Worm (Caenorhabditis elegans) whole organism, L4 larva: ENCODE data around the gene F01D5.7.
A peak's percentile ranks its signal among the peaks of the same experiment; 100 is the strongest.

Experiments
- D1046.2 ChIP-seq: fragments of 200-800 bp; sonication (Bioruptor generic); IDR thresholded peaks from 2 replicates; pipeline ENCODE4 v1.3.6; 2022; ENCODE audit warnings: missing genetic modification characterization, missing compliant biosample characterization
- F37D6.2 ChIP-seq: sonication (generic microtip); optimal IDR thresholded peaks from 2 replicates; lab custom pipeline; 2016; ENCODE audit warnings: mild to moderate bottlenecking, missing genetic modification characterization, missing compliant biosample characterization
- F44E2.7 ChIP-seq: fragments of 200-800 bp; sonication (Bioruptor generic); IDR thresholded peaks from 2 replicates; pipeline ENCODE4 v2.1.2; 2022; ENCODE audit warnings: missing genetic modification characterization, missing compliant biosample characterization
- Y105C5A.15 ChIP-seq: fragments of 200-800 bp; sonication (Bioruptor generic); IDR thresholded peaks from 2 replicates; pipeline ENCODE4 v1.3.6; 2022; ENCODE audit warnings: missing genetic modification characterization, missing compliant biosample characterization
- aha-1 ChIP-seq: fragments of 150-350 bp; peaks from one replicate; lab custom pipeline; 2014; ENCODE audit warnings: missing biosample characterization, missing genetic modification characterization
- arid-1 ChIP-seq: fragments of 200-800 bp; sonication (Bioruptor generic); conservative IDR thresholded peaks from 2 replicates; pipeline ENCODE4 v1.3.6; 2022; ENCODE audit warnings: missing genetic modification reagents, missing genetic modification characterization, missing compliant biosample characterization
- ceh-20 ChIP-seq: fragments of 200-800 bp; sonication (Bioruptor generic); IDR thresholded peaks from 2 replicates; pipeline ENCODE4 v1.3.6; 2022; ENCODE audit warnings: missing genetic modification reagents, missing genetic modification characterization, missing compliant biosample characterization
- ceh-32 ChIP-seq: sonication (generic microtip); optimal IDR thresholded peaks from 2 replicates; lab custom pipeline; 2016; ENCODE audit warnings: mild to moderate bottlenecking, missing genetic modification characterization, missing compliant biosample characterization; ENCODE audit not compliant: poor library complexity
- ceh-62 ChIP-seq: sonication (generic microtip); optimal IDR thresholded peaks from 2 replicates; lab custom pipeline; 2017; ENCODE audit warnings: missing biosample characterization, missing genetic modification characterization
- cey-2 ChIP-seq: sonication (generic microtip); optimal IDR thresholded peaks from 3 replicates; lab custom pipeline; 2017; ENCODE audit warnings: missing genetic modification characterization, mild to moderate bottlenecking, missing compliant biosample characterization, antibody characterized with exemption, borderline replicate concordance; ENCODE audit not compliant: insufficient read depth
- ctbp-1 ChIP-seq: fragments of 200-800 bp; sonication (Bioruptor generic); IDR thresholded peaks from 2 replicates; pipeline ENCODE4 v1.3.6; 2022; ENCODE audit warnings: missing genetic modification reagents, missing genetic modification characterization, missing compliant biosample characterization
- daf-16 ChIP-seq, 3 experiments: sonication (generic microtip); optimal IDR thresholded peaks; 2 replicates each; lab custom pipeline; 2016 to 2017; ENCODE audit warnings: missing genetic modification characterization in 3 of 3, missing genetic modification reagents in 3 of 3, mild to moderate bottlenecking in 2 of 3, missing compliant biosample characterization in 2 of 3, missing biosample characterization in 1 of 3, moderate library complexity in 1 of 3
- duxl-1 ChIP-seq: sonication (generic microtip); optimal IDR thresholded peaks from 2 replicates; lab custom pipeline; 2016; ENCODE audit warnings: mild to moderate bottlenecking, missing genetic modification characterization, moderate library complexity, missing compliant biosample characterization; ENCODE audit not compliant: poor library complexity
- dve-1 ChIP-seq: sonication (generic microtip); optimal IDR thresholded peaks from 2 replicates; lab custom pipeline; 2017; ENCODE audit warnings: antibody characterized with exemption, mild to moderate bottlenecking, missing genetic modification characterization, missing compliant biosample characterization; ENCODE audit not compliant: insufficient read depth
- egl-43 ChIP-seq: fragments of 200-800 bp; sonication (Bioruptor generic); IDR thresholded peaks from 2 replicates; pipeline ENCODE4 v1.3.6; 2022; ENCODE audit warnings: missing genetic modification reagents, missing genetic modification characterization, missing compliant biosample characterization
- gei-8 ChIP-seq: fragments of 200-800 bp; sonication (Bioruptor generic); optimal IDR thresholded peaks from 2 replicates; lab custom pipeline; 2018; ENCODE audit warnings: mild to moderate bottlenecking, missing genetic modification characterization, missing compliant biosample characterization
- hlh-11 ChIP-seq: fragments of 200-800 bp; sonication (Bioruptor generic); optimal IDR thresholded peaks from 2 replicates; lab custom pipeline; 2018; ENCODE audit warnings: mild to moderate bottlenecking, missing genetic modification characterization, missing compliant biosample characterization
- hlh-30 ChIP-seq: sonication (generic microtip); optimal IDR thresholded peaks from 2 replicates; lab custom pipeline; 2017; ENCODE audit warnings: antibody characterized with exemption, mild to moderate bottlenecking, missing genetic modification characterization, missing compliant biosample characterization; ENCODE audit not compliant: insufficient read depth
- jun-1 ChIP-seq: fragments of 150-350 bp; optimal IDR thresholded peaks from 2 replicates; lab custom pipeline; 2014; ENCODE audit warnings: missing biosample characterization, missing genetic modification reagents, missing genetic modification characterization
- lin-1 ChIP-seq: fragments of 200-800 bp; sonication (Bioruptor generic); IDR thresholded peaks from 2 replicates; pipeline ENCODE4 v1.3.6; 2022; ENCODE audit warnings: missing genetic modification reagents, missing genetic modification characterization, missing compliant biosample characterization
- lin-13 ChIP-seq: fragments of 150-350 bp; optimal IDR thresholded peaks from 2 replicates; lab custom pipeline; 2014; ENCODE audit warnings: missing biosample characterization, missing genetic modification reagents, missing genetic modification characterization
- lin-29 ChIP-seq: fragments of 200-800 bp; sonication (Bioruptor generic); IDR thresholded peaks from 2 replicates; pipeline ENCODE4 v1.3.6; 2022; ENCODE audit warnings: missing genetic modification reagents, missing genetic modification characterization, missing compliant biosample characterization
- lin-39 ChIP-seq: fragments of 150-350 bp; optimal IDR thresholded peaks from 2 replicates; lab custom pipeline; 2014; ENCODE audit warnings: missing biosample characterization, missing genetic modification reagents, missing genetic modification characterization
- lsy-2 ChIP-seq, 2 experiments: fragments of 150-350 bp in 1 of 2; sonication (generic microtip) in 1 of 2; optimal IDR thresholded peaks; 2 replicates each; lab custom pipeline; 2014 to 2017; ENCODE audit warnings: missing biosample characterization in 2 of 2, missing genetic modification characterization in 2 of 2
- mdl-1 ChIP-seq, 2 experiments: fragments of 150-350 bp in 1 of 2; sonication (generic microtip) in 1 of 2; optimal IDR thresholded peaks; 2 replicates each; lab custom pipeline; 2014 to 2017; ENCODE audit warnings: missing biosample characterization in 2 of 2, missing genetic modification characterization in 2 of 2
- mep-1 ChIP-seq: fragments of 150-350 bp; sonication (generic microtip); optimal IDR thresholded peaks from 3 replicates; lab custom pipeline; 2014; ENCODE audit warnings: missing biosample characterization, missing genetic modification characterization
- mxl-2 ChIP-seq: fragments of 200-800 bp; sonication (Bioruptor generic); conservative IDR thresholded peaks from 2 replicates; pipeline ENCODE4 v1.3.6; 2022; ENCODE audit warnings: missing genetic modification reagents, missing genetic modification characterization, missing compliant biosample characterization
- mxl-3 ChIP-seq: fragments of 200-800 bp; sonication (Bioruptor generic); optimal IDR thresholded peaks from 2 replicates; lab custom pipeline; 2018; ENCODE audit warnings: mild to moderate bottlenecking, missing genetic modification characterization, missing compliant biosample characterization
- nhr-102 ChIP-seq: sonication (generic microtip); optimal IDR thresholded peaks from 2 replicates; lab custom pipeline; 2016; ENCODE audit warnings: mild to moderate bottlenecking, missing genetic modification characterization, moderate library complexity, missing compliant biosample characterization
- nhr-11 ChIP-seq: fragments of 150-350 bp; optimal IDR thresholded peaks from 2 replicates; lab custom pipeline; 2014; ENCODE audit warnings: missing biosample characterization, missing genetic modification characterization
- nhr-237 ChIP-seq: sonication (generic microtip); optimal IDR thresholded peaks from 2 replicates; lab custom pipeline; 2017; ENCODE audit warnings: missing biosample characterization, missing genetic modification characterization
- nhr-25 ChIP-seq: sonication (generic microtip); optimal IDR thresholded peaks from 2 replicates; lab custom pipeline; 2017; ENCODE audit warnings: missing genetic modification characterization, mild to moderate bottlenecking, missing compliant biosample characterization, antibody characterized with exemption, moderate library complexity, borderline replicate concordance; ENCODE audit not compliant: insufficient read depth
- nhr-41 ChIP-seq: fragments of 200-800 bp; sonication (Bioruptor generic); IDR thresholded peaks from 2 replicates; pipeline ENCODE4 v1.3.6; 2022; ENCODE audit warnings: missing genetic modification reagents, missing genetic modification characterization, missing compliant biosample characterization
- nhr-48 ChIP-seq: sonication (generic microtip); optimal IDR thresholded peaks from 2 replicates; lab custom pipeline; 2016; ENCODE audit warnings: mild to moderate bottlenecking, missing genetic modification characterization, missing compliant biosample characterization
- nhr-6 ChIP-seq: fragments of 150-350 bp; optimal IDR thresholded peaks from 2 replicates; lab custom pipeline; 2014; ENCODE audit warnings: missing biosample characterization, missing genetic modification characterization
- nhr-76 ChIP-seq: fragments of 150-350 bp; optimal IDR thresholded peaks from 2 replicates; lab custom pipeline; 2014; ENCODE audit warnings: missing biosample characterization, missing genetic modification characterization
- pha-4 ChIP-seq, 2 experiments: fragments of 150-350 bp in 1 of 2; fragments of 200-800 bp in 1 of 2; sonication (Bioruptor generic) in 1 of 2; IDR thresholded peaks in 1 of 2; optimal IDR thresholded peaks in 1 of 2; 2 replicates each; pipeline versions ENCODE4 v1.3.6 to Lab custom; 2014 to 2022; ENCODE audit warnings: missing genetic modification characterization in 2 of 2, missing genetic modification reagents in 2 of 2, missing biosample characterization in 1 of 2, missing compliant biosample characterization in 1 of 2
- set-16 ChIP-seq: fragments of 200-800 bp; sonication (Bioruptor generic); IDR thresholded peaks from 2 replicates; pipeline ENCODE4 v1.3.6; 2022; ENCODE audit warnings: missing genetic modification reagents, missing genetic modification characterization, missing compliant biosample characterization
- snpc-1.2 ChIP-seq: fragments of 200-800 bp; sonication (Bioruptor generic); IDR thresholded peaks from 2 replicates; pipeline ENCODE4 v1.3.6; 2022; ENCODE audit warnings: missing genetic modification reagents, missing genetic modification characterization, missing compliant biosample characterization
- unc-39 ChIP-seq: sonication (generic microtip); optimal IDR thresholded peaks from 2 replicates; lab custom pipeline; 2017; ENCODE audit warnings: missing biosample characterization, missing genetic modification characterization
- zfp-3 ChIP-seq: fragments of 200-800 bp; sonication (Bioruptor generic); conservative IDR thresholded peaks from 2 replicates; pipeline ENCODE4 v1.3.6; 2022; ENCODE audit warnings: missing genetic modification reagents, missing genetic modification characterization, missing compliant biosample characterization
- zip-11 ChIP-seq: fragments of 200-800 bp; sonication (Bioruptor generic); IDR thresholded peaks from 2 replicates; pipeline ENCODE4 v1.3.6; 2022; ENCODE audit warnings: missing genetic modification characterization, missing compliant biosample characterization
- zip-2 ChIP-seq: fragments of 150-350 bp; optimal IDR thresholded peaks from 2 replicates; lab custom pipeline; 2014; ENCODE audit warnings: missing biosample characterization, missing genetic modification characterization

The F01D5.7 gene

ce11 chrII:14040204-14040842 lies 31.9 kb downstream of the F01D5.7 start (continued):
- TF ChIP-seq F37D6.2 (tag; lab: Kevin White, UChicago) (peak; percentile 91), mep-1 (tag; lab: Kevin White, UChicago) (peak; percentile 96), F44E2.7 (GFP tag; lab: Robert Waterston, UW) (no peak), lin-29 (GFP tag; lab: Robert Waterston, UW) (peak; percentile 61), arid-1 (peak; percentile 22; the same call in 1 of the 2 replicates), jun-1 (tag; lab: Kevin White, UChicago) (peak; percentile 83), nhr-76 (no peak), ceh-32 (tag; lab: Kevin White, UChicago) (peak; percentile 61), lin-1 (GFP tag; lab: Robert Waterston, UW) (peak; percentile 78), zfp-3 (GFP tag; lab: Robert Waterston, UW) (no peak), nhr-25 (peak; percentile 72), Y105C5A.15 (GFP tag; lab: Robert Waterston, UW) (no peak)

DNA sequence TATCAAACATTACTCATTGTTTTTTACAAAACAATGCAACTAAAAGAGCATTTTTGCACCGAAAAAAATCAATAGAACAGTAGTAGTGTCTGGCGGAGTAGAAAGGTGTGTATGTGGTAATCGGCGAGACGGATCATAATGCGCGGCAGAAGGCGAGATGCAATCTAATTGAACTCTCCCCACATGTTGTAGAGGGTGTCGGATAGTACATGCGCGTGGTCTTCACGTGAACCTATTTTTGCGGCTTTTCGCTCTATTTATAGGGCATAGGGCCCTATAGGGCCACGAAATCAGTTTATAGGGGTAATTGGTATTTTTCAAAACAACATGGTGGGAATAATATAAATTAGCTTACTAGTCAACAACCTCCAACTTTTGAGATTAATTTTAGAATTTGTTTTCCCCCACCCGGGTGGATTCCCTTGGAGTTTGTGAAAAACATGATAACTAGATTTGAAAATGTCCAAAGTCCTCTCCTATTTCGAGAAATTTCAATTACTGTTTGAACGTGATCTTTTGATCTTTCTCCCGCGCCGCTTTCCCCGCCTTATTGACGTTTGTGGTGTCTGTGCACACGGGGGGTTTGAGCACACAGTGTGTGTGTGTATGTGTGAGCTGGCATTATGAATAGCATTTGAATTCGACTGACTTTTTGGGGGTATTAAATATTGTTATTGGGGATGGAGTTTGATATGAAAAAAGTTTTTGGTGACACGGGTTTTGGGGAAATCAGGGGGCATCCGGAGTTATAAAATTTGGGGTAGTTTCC lies 34.6 kb downstream of the F01D5.7 start:
- TF ChIP-seq zip-11 (GFP tag; lab: Robert Waterston, UW): no peak
- peak; percentile 44 for TF ChIP-seq mep-1 (tag; lab: Kevin White, UChicago)
- no peak for TF ChIP-seq egl-43 (GFP tag; lab: Robert Waterston, UW)
- no peak for TF ChIP-seq mdl-1 (tag; optimal IDR thresholded peaks at IDR 0.05; lab: Kevin White, UChicago)
- no peak for TF ChIP-seq nhr-11 (tag; lab: Kevin White, UChicago)
- TF ChIP-seq snpc-1.2 (GFP tag; lab: Robert Waterston, UW): no peak
- no peak for TF ChIP-seq zip-2 (tag; lab: Kevin White, UChicago)
- no peak for TF ChIP-seq duxl-1 (tag; lab: Kevin White, UChicago)
- no peak for TF ChIP-seq cey-2 (tag; lab: Kevin White, UChicago)
- TF ChIP-seq mxl-3: peak; percentile 61
- 0 out of 2 replicates have a peak, but pooled peaks have one; percentile 6 for TF ChIP-seq arid-1
- no peak for TF ChIP-seq ctbp-1
- no peak for TF ChIP-seq nhr-76
- TF ChIP-seq zfp-3 (GFP tag; lab: Robert Waterston, UW): no peak
- no peak for TF ChIP-seq unc-39 (tag; lab: Kevin White, UChicago)
- no peak for TF ChIP-seq D1046.2
- peak; percentile 86 for TF ChIP-seq dve-1
- peak; percentile 51 for TF ChIP-seq nhr-102
- no peak for TF ChIP-seq pha-4 (GFP tag; IDR thresholded peaks at IDR 0.05; lab: Robert Waterston, UW)
- no peak for TF ChIP-seq pha-4 (tag; optimal IDR thresholded peaks at IDR 0.05; lab: Kevin White, UChicago)
- TF ChIP-seq aha-1: peak; percentile 79
- no peak for TF ChIP-seq daf-16 (GFP tag; optimal IDR thresholded peaks at IDR 0.05; lab: Kevin White, UChicago)
- TF ChIP-seq daf-16 (tag; optimal IDR thresholded peaks at IDR 0.05; lab: Kevin White, UChicago): peak; percentile 89
- peak; percentile 47 for TF ChIP-seq nhr-6
- TF ChIP-seq lin-39: no peak
- peak; percentile 54; the same call in 1 of the 2 replicates for TF ChIP-seq mxl-2
- TF ChIP-seq set-16 (GFP tag; lab: Robert Waterston, UW): no peak
- no peak for TF ChIP-seq lin-29 (GFP tag; lab: Robert Waterston, UW)
- TF ChIP-seq hlh-11 (tag; lab: Kevin White, UChicago): peak; percentile 55
- TF ChIP-seq ceh-20 (GFP tag; lab: Robert Waterston, UW): no peak
- TF ChIP-seq F44E2.7 (GFP tag; lab: Robert Waterston, UW): no peak
- no peak for TF ChIP-seq gei-8
- TF ChIP-seq lsy-2 (tag; optimal IDR thresholded peaks at IDR 0.05; lab: Kevin White, UChicago): peak in 1 of 2 experiments; percentile 12
- no peak for TF ChIP-seq ceh-62 (tag; lab: Kevin White, UChicago)
- TF ChIP-seq nhr-48 (tag; lab: Kevin White, UChicago): peak; percentile 3
- TF ChIP-seq lin-13 (GFP tag; lab: Kevin White, UChicago): peak; percentile 38
- TF ChIP-seq nhr-41 (GFP tag; lab: Robert Waterston, UW): no peak
- no peak for TF ChIP-seq Y105C5A.15 (GFP tag; lab: Robert Waterston, UW)
- TF ChIP-seq nhr-237 (tag; lab: Kevin White, UChicago): no peak
- peak; percentile 59 for TF ChIP-seq hlh-30 (tag; lab: Kevin White, UChicago)
